Worm (Caenorhabditis elegans): Measurements from ENCODE around the gene ndab-2.
A peak's percentile ranks its signal among the peaks of the same experiment; 100 is the strongest.

Gene ndab-2

ce11 chrIII:7203130-7203775 is 22.7 kb downstream of the ndab-2 start:
- TF ChIP-seq ceh-36 (tag; optimal IDR thresholded peaks at IDR 0.05) (no peak), aly-1 (tag; optimal IDR thresholded peaks at IDR 0.05) (no peak), hmg-4 (GFP tag; optimal IDR thresholded peaks at IDR 0.05) (no peak), ama-1 (optimal IDR thresholded peaks at IDR 0.05) (no peak), pes-1 (GFP tag; IDR thresholded peaks at IDR 0.05) (no peak), tra-4 (tag; optimal IDR thresholded peaks at IDR 0.05) (no peak), B0310.2 (tag; optimal IDR thresholded peaks at IDR 0.05) (no peak), tbx-11 (GFP tag; IDR thresholded peaks at IDR 0.05) (no peak), sea-1 (GFP tag; conservative IDR thresholded peaks at IDR 0.05) (no peak)

- TF ChIP-seq F13C5.2 (tag; optimal IDR thresholded peaks at IDR 0.05) (peak; percentile 69), ets-7 (tag; optimal IDR thresholded peaks at IDR 0.05) (no peak)
Measured at ce11 chrIII:7207903-7208497, 27.4 kb downstream of the ndab-2 start, which contains the start of gene rpl-6. Gene rpl-6, plus strand, starts transcription at chrIII:7208447.

DNA sequence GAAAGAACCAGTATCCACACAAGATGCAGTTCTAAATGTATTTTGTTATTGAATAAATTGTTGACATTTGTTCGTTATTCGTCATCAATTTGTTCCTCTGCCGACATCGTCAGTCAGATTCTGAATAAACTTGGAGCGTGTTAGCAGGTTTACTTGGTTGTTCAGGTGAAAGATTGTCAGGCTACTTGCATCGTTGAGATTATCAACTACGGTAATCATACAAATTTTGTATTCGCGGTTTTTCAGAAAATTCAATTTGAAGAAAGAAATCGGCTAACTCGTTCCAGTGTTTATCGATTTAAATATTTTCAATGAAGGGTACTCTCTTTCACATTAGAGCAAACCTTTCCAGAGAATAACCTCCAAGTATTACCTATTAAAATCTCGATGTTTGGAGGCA is 29.2 kb downstream of the ndab-2 start, which contains the start of gene R151.2:
Gene R151.2, plus strand, starts transcription at position 247 of the 400 bp plus-strand sequence.
- no peak for TF ChIP-seq pes-1 (GFP tag; IDR thresholded peaks at IDR 0.05)
- TF ChIP-seq ceh-13 (GFP tag; optimal IDR thresholded peaks at IDR 0.05), result no peak
- TF ChIP-seq ceh-36 (tag; optimal IDR thresholded peaks at IDR 0.05), result no peak
- no peak for TF ChIP-seq tra-4 (tag; optimal IDR thresholded peaks at IDR 0.05)
- no peak for TF ChIP-seq B0310.2 (tag; optimal IDR thresholded peaks at IDR 0.05)
- no peak for TF ChIP-seq tbx-37 (GFP tag; conservative IDR thresholded peaks at IDR 0.05)
- TF ChIP-seq scrt-1 (GFP tag; IDR thresholded peaks at IDR 0.05), result no peak
- no peak for TF ChIP-seq flt-1 (GFP tag; IDR thresholded peaks at IDR 0.05)
- TF ChIP-seq tbx-11 (GFP tag; IDR thresholded peaks at IDR 0.05), result no peak
- TF ChIP-seq F13C5.2 (tag; optimal IDR thresholded peaks at IDR 0.05), result no peak

DNA sequence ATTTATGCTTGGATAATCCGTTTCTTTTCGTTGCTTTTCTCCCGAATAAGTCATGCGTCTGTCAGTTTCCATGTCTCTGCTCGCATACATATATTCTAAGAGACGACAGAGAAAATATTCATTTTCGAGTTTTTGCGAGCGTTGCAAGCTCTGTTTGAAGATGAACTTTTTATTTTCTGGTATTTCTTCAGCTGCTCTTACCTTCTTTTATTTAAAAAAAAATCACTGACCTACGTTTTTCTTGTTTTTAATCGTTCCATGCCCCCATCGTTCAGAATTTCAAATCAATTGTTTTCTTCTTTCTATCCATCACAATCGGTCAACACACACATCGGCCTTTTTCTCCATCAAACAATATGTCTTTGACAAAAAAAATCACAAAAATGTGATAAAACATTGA is 29.9 kb downstream of the ndab-2 start:
- TF ChIP-seq ceh-36 (tag; optimal IDR thresholded peaks at IDR 0.05), result no peak
- no peak for TF ChIP-seq tbx-11 (GFP tag; IDR thresholded peaks at IDR 0.05)
- no peak for TF ChIP-seq hmbx-1 (tag; optimal IDR thresholded peaks at IDR 0.05)
- TF ChIP-seq B0310.2 (tag; optimal IDR thresholded peaks at IDR 0.05), result no peak
- no peak for TF ChIP-seq tra-4 (tag; optimal IDR thresholded peaks at IDR 0.05)
- no peak for TF ChIP-seq hmg-4 (GFP tag; optimal IDR thresholded peaks at IDR 0.05)
- TF ChIP-seq F13C5.2 (tag; optimal IDR thresholded peaks at IDR 0.05), result no peak

DNA sequence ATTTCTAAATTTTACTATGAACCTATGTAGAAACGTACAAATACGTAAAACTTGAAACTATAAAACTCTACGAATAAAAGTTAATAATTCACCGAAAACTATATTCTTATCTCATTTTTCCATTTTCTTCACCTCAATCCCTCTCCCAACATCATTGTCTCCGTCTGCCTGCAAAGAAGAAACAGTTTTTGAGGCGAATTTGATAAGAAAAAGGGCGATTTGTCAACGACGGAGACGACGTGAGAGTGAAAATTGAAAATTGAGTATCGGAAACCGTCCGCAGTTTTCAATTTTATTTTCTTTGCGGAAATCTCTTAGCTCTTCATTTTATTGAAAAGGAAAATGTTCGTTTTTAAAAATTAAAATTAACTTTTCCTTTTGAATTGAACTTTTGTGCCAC is 31.5 kb downstream of the ndab-2 start:
- TF ChIP-seq tbx-11 (GFP tag; IDR thresholded peaks at IDR 0.05) (no peak), F13C5.2 (tag; optimal IDR thresholded peaks at IDR 0.05) (no peak), hmg-4 (GFP tag; optimal IDR thresholded peaks at IDR 0.05) (no peak), ets-7 (tag; optimal IDR thresholded peaks at IDR 0.05) (no peak), B0310.2 (tag; optimal IDR thresholded peaks at IDR 0.05) (no peak), hmbx-1 (tag; optimal IDR thresholded peaks at IDR 0.05) (no peak), scrt-1 (GFP tag; IDR thresholded peaks at IDR 0.05) (no peak)

- no peak for TF ChIP-seq ets-7 (tag; optimal IDR thresholded peaks at IDR 0.05)
Measured at ce11 chrIII:7215532-7215931, 35.0 kb downstream of the ndab-2 start.

DNA sequence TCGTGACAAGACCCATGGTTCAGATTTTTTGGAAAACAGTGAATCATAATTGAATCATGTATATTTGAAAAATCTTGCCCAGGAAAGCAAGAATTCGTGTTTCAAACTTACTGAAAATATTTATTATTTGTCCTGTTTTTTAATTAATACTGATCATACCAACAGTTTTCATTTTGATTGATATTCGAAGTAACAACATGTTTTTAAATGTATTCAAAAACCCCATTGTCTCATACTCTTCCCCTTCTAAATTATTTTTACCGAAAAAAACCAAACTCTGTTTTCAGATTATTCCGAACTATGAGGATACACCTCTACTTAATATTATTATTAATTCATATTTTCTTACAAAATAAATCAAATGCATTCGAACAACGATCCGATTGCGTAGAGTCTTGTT is 35.7 kb downstream of the ndab-2 start, which contains the start of gene R151.1:
Gene R151.1, plus strand, starts transcription at position 301 of the 400 bp plus-strand sequence.
- TF ChIP-seq tbx-37 (GFP tag; conservative IDR thresholded peaks at IDR 0.05) (no peak), hnd-1 (tag; optimal IDR thresholded peaks at IDR 0.05) (no peak), hmg-4 (GFP tag; optimal IDR thresholded peaks at IDR 0.05) (no peak), aly-1 (tag; optimal IDR thresholded peaks at IDR 0.05) (no peak), pes-1 (GFP tag; IDR thresholded peaks at IDR 0.05) (no peak), tbx-11 (GFP tag; IDR thresholded peaks at IDR 0.05) (no peak), sea-1 (GFP tag; conservative IDR thresholded peaks at IDR 0.05) (no peak), hmbx-1 (tag; optimal IDR thresholded peaks at IDR 0.05) (no peak), ama-1 (optimal IDR thresholded peaks at IDR 0.05) (no peak), flt-1 (GFP tag; IDR thresholded peaks at IDR 0.05) (no peak), tra-4 (tag; optimal IDR thresholded peaks at IDR 0.05) (no peak)

ce11 chrIII:7216924-7217521 is 36.5 kb downstream of the ndab-2 start:
- TF ChIP-seq hmbx-1 (tag; optimal IDR thresholded peaks at IDR 0.05) (no peak), tbx-37 (GFP tag; conservative IDR thresholded peaks at IDR 0.05) (no peak), aly-1 (tag; optimal IDR thresholded peaks at IDR 0.05) (no peak), hnd-1 (tag; optimal IDR thresholded peaks at IDR 0.05) (no peak), pes-1 (GFP tag; IDR thresholded peaks at IDR 0.05) (no peak)

DNA sequence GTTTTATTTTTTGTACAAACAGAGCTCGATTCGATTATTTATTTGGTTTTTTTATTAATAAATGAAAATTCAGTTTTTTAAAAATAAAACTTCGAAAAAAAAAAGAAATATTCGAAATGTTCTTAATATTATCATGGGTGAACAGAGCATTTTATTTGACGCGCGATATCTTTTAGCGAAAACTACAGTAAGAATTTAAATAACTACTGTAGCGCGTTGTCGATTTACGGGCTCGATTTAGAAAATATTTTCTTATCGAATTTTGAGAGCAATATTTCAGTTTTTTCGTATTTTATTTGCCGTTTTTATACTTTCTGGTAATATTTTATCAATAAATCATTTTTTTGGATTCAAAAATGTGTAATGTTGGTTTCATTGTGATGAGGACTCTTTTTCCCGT is 40.6 kb downstream of the ndab-2 start:
- no peak for TF ChIP-seq B0310.2 (tag; optimal IDR thresholded peaks at IDR 0.05)
- TF ChIP-seq sea-1 (GFP tag; conservative IDR thresholded peaks at IDR 0.05), result no peak
- TF ChIP-seq scrt-1 (GFP tag; IDR thresholded peaks at IDR 0.05), result no peak
- TF ChIP-seq ceh-13 (GFP tag; optimal IDR thresholded peaks at IDR 0.05), result no peak
- TF ChIP-seq tbx-11 (GFP tag; IDR thresholded peaks at IDR 0.05), result no peak
- no peak for TF ChIP-seq ama-1 (optimal IDR thresholded peaks at IDR 0.05)
- TF ChIP-seq tra-4 (tag; optimal IDR thresholded peaks at IDR 0.05), result no peak
- TF ChIP-seq ceh-36 (tag; optimal IDR thresholded peaks at IDR 0.05), result no peak
- TF ChIP-seq ets-7 (tag; optimal IDR thresholded peaks at IDR 0.05), result no peak
- no peak for TF ChIP-seq tbx-37 (GFP tag; conservative IDR thresholded peaks at IDR 0.05)
- TF ChIP-seq hnd-1 (tag; optimal IDR thresholded peaks at IDR 0.05), result no peak
- TF ChIP-seq F13C5.2 (tag; optimal IDR thresholded peaks at IDR 0.05), result no peak
- TF ChIP-seq aly-1 (tag; optimal IDR thresholded peaks at IDR 0.05), result no peak
- no peak for TF ChIP-seq flt-1 (GFP tag; IDR thresholded peaks at IDR 0.05)
- no peak for TF ChIP-seq hmg-4 (GFP tag; optimal IDR thresholded peaks at IDR 0.05)
- no peak for TF ChIP-seq hmbx-1 (tag; optimal IDR thresholded peaks at IDR 0.05)
- no peak for TF ChIP-seq pes-1 (GFP tag; IDR thresholded peaks at IDR 0.05)

All from whole organism, early embryonic.